Worm (Caenorhabditis elegans) whole organism, young adult: ENCODE measurements around the gene R166.3.

Experiments used
- B0261.1 ChIP-seq: sonication (generic microtip); optimal IDR thresholded peaks from 2 replicates; lab custom pipeline; 2016; ENCODE audit warnings: mild to moderate bottlenecking, missing genetic modification characterization, moderate library complexity, missing compliant biosample characterization
- C06A6.2 ChIP-seq: fragments of 200-800 bp; sonication (Bioruptor generic); conservative IDR thresholded peaks from 2 replicates; pipeline ENCODE4 v1.3.6; 2022; ENCODE audit warnings: missing genetic modification characterization, missing compliant biosample characterization
- C17E4.6 ChIP-seq: fragments of 200-800 bp; sonication (Bioruptor generic); IDR thresholded peaks from 2 replicates; pipeline ENCODE4 v1.3.6; 2022; ENCODE audit warnings: missing genetic modification reagents, missing genetic modification characterization, missing compliant biosample characterization
- F10E7.11 ChIP-seq: sonication (generic microtip); optimal IDR thresholded peaks from 2 replicates; lab custom pipeline; 2017; ENCODE audit warnings: mild to moderate bottlenecking, missing genetic modification characterization, moderate library complexity, missing compliant biosample characterization
- F22D6.2 ChIP-seq: sonication (generic microtip); optimal IDR thresholded peaks from 2 replicates; lab custom pipeline; 2016; ENCODE audit warnings: mild to moderate bottlenecking, missing genetic modification characterization, missing compliant biosample characterization
- F49E8.2 ChIP-seq: sonication (generic microtip); optimal IDR thresholded peaks from 3 replicates; lab custom pipeline; 2017; ENCODE audit warnings: missing genetic modification characterization, mild to moderate bottlenecking, missing compliant biosample characterization, antibody characterized with exemption, moderate library complexity; ENCODE audit not compliant: insufficient read depth
- K11D2.4 ChIP-seq: fragments of 200-800 bp; sonication (Bioruptor generic); IDR thresholded peaks from 2 replicates; pipeline ENCODE4 v1.3.6; 2022; ENCODE audit warnings: missing genetic modification reagents, missing genetic modification characterization, missing compliant biosample characterization
- T26A5.8 ChIP-seq: sonication (generic microtip); optimal IDR thresholded peaks from 2 replicates; lab custom pipeline; 2016; ENCODE audit warnings: missing genetic modification characterization, missing compliant biosample characterization
- Y53F4B.3 ChIP-seq: fragments of 200-800 bp; sonication (Bioruptor generic); IDR thresholded peaks from 2 replicates; pipeline ENCODE4 v1.3.6; 2022; ENCODE audit warnings: missing genetic modification reagents, missing genetic modification characterization, missing compliant biosample characterization
- Y67H2A.10 ChIP-seq: fragments of 200-800 bp; sonication (Bioruptor generic); conservative IDR thresholded peaks from 2 replicates; pipeline ENCODE4 v1.3.6; 2022; ENCODE audit warnings: missing genetic modification reagents, missing genetic modification characterization, missing compliant biosample characterization
- Y95B8A.8 ChIP-seq: fragments of 200-800 bp; sonication (Bioruptor generic); IDR thresholded peaks from 2 replicates; pipeline ENCODE4 v1.3.6; 2022; ENCODE audit warnings: missing genetic modification reagents, missing genetic modification characterization, missing compliant biosample characterization
- ama-1 ChIP-seq, 3 experiments: fragments of 150-350 bp in 1 of 3; sonication (generic microtip) in 2 of 3; optimal IDR thresholded peaks; 2 replicates each; lab custom pipeline; 2014 to 2018; ENCODE audit warnings: missing biosample characterization in 2 of 3, missing genetic modification characterization in 2 of 3, missing genetic modification reagents in 2 of 3
- aptf-3 ChIP-seq: fragments of 200-800 bp; sonication (Bioruptor generic); IDR thresholded peaks from 2 replicates; pipeline ENCODE4 v1.3.6; 2022; ENCODE audit warnings: missing genetic modification characterization, missing compliant biosample characterization
- attf-3 ChIP-seq: fragments of 200-800 bp; sonication (Bioruptor generic); conservative IDR thresholded peaks from 2 replicates; pipeline ENCODE4 v1.3.6; 2022; ENCODE audit warnings: missing genetic modification reagents, missing genetic modification characterization, missing compliant biosample characterization
- attf-5 ChIP-seq: fragments of 200-800 bp; sonication (Bioruptor generic); optimal IDR thresholded peaks from 2 replicates; lab custom pipeline; 2018; ENCODE audit warnings: mild to moderate bottlenecking, missing genetic modification characterization, missing compliant biosample characterization
- bed-1 ChIP-seq: fragments of 200-800 bp; sonication (Bioruptor generic); IDR thresholded peaks from 2 replicates; pipeline ENCODE4 v1.3.6; 2022; ENCODE audit warnings: missing genetic modification reagents, missing genetic modification characterization, missing compliant biosample characterization
- cebp-1 ChIP-seq, 2 experiments: fragments of 200-800 bp in 1 of 2; sonication (Bioruptor generic) in 1 of 2; sonication (generic microtip) in 1 of 2; IDR thresholded peaks in 1 of 2; optimal IDR thresholded peaks in 1 of 2; 2 replicates each; pipeline versions ENCODE4 v1.3.6 to Lab custom; 2017 to 2022; ENCODE audit warnings: missing compliant biosample characterization in 2 of 2, missing genetic modification characterization in 2 of 2, mild to moderate bottlenecking in 1 of 2, missing genetic modification reagents in 1 of 2, moderate library complexity in 1 of 2
- ceh-27 ChIP-seq: fragments of 200-800 bp; sonication (Bioruptor generic); optimal IDR thresholded peaks from 2 replicates; lab custom pipeline; 2018; ENCODE audit warnings: mild to moderate bottlenecking, missing genetic modification characterization, moderate library complexity, missing compliant biosample characterization
- ceh-79 ChIP-seq: sonication (generic microtip); optimal IDR thresholded peaks from 2 replicates; lab custom pipeline; 2017; ENCODE audit warnings: mild to moderate bottlenecking, missing genetic modification characterization, missing compliant biosample characterization
- dox-1 ChIP-seq: fragments of 200-800 bp; sonication (Bioruptor generic); IDR thresholded peaks from 2 replicates; pipeline ENCODE4 v1.3.6; 2022; ENCODE audit warnings: missing genetic modification reagents, missing genetic modification characterization, missing compliant biosample characterization
- dpl-1 ChIP-seq: fragments of 150-350 bp; optimal IDR thresholded peaks from 2 replicates; lab custom pipeline; 2014; ENCODE audit warnings: missing biosample characterization, missing genetic modification reagents, missing genetic modification characterization
- egl-18 ChIP-seq: fragments of 200-800 bp; sonication (Bioruptor generic); IDR thresholded peaks from 2 replicates; pipeline ENCODE4 v1.3.6; 2022; ENCODE audit warnings: missing genetic modification reagents, missing genetic modification characterization, missing compliant biosample characterization
- egl-44 ChIP-seq: fragments of 200-800 bp; sonication (Bioruptor generic); IDR thresholded peaks from 2 replicates; pipeline ENCODE4 v1.3.6; 2022; ENCODE audit warnings: missing genetic modification reagents, missing genetic modification characterization, missing compliant biosample characterization
- ets-4 ChIP-seq: fragments of 200-800 bp; sonication (Bioruptor generic); optimal IDR thresholded peaks from 2 replicates; lab custom pipeline; 2018; ENCODE audit warnings: mild to moderate bottlenecking, missing genetic modification characterization, missing compliant biosample characterization
- fkh-3 ChIP-seq: sonication (generic microtip); optimal IDR thresholded peaks from 2 replicates; lab custom pipeline; 2016; ENCODE audit warnings: mild to moderate bottlenecking, missing genetic modification characterization, missing compliant biosample characterization
- hlh-12 ChIP-seq: sonication (generic microtip); optimal IDR thresholded peaks from 2 replicates; lab custom pipeline; 2016; ENCODE audit warnings: missing genetic modification characterization, missing compliant biosample characterization
- hmg-1.2 ChIP-seq: fragments of 200-800 bp; sonication (Bioruptor generic); IDR thresholded peaks from 2 replicates; pipeline ENCODE4 v1.3.6; 2022; ENCODE audit warnings: missing genetic modification reagents, missing genetic modification characterization, missing compliant biosample characterization
- hmg-20 ChIP-seq: fragments of 200-800 bp; sonication (Bioruptor generic); IDR thresholded peaks from 2 replicates; pipeline ENCODE4 v1.3.6; 2022; ENCODE audit warnings: missing genetic modification reagents, missing genetic modification characterization, missing compliant biosample characterization
- let-526 ChIP-seq: fragments of 200-800 bp; sonication (Bioruptor generic); IDR thresholded peaks from 2 replicates; pipeline ENCODE4 v1.3.6; 2022; ENCODE audit warnings: missing genetic modification reagents, missing genetic modification characterization, missing compliant biosample characterization
- lin-26 ChIP-seq: fragments of 200-800 bp; sonication (Bioruptor generic); IDR thresholded peaks from 2 replicates; pipeline ENCODE4 v1.3.6; 2022; ENCODE audit warnings: missing genetic modification reagents, missing genetic modification characterization, missing compliant biosample characterization
- lsl-1 ChIP-seq: fragments of 200-800 bp; sonication (Bioruptor generic); optimal IDR thresholded peaks from 2 replicates; lab custom pipeline; 2018; ENCODE audit warnings: mild to moderate bottlenecking, missing genetic modification characterization, moderate library complexity, missing compliant biosample characterization
- madf-10 ChIP-seq: sonication (generic microtip); optimal IDR thresholded peaks from 2 replicates; lab custom pipeline; 2016; ENCODE audit warnings: mild to moderate bottlenecking, missing genetic modification characterization, missing compliant biosample characterization
- mcd-1 ChIP-seq: fragments of 200-800 bp; sonication (Bioruptor generic); IDR thresholded peaks from 2 replicates; pipeline ENCODE4 v1.3.6; 2022; ENCODE audit warnings: missing genetic modification reagents, missing genetic modification characterization, missing compliant biosample characterization
- nfya-2 ChIP-seq: fragments of 200-800 bp; sonication (Bioruptor generic); IDR thresholded peaks from 2 replicates; pipeline ENCODE4 v1.3.6; 2022; ENCODE audit warnings: missing genetic modification reagents, missing genetic modification characterization, missing compliant biosample characterization
- repo-1 ChIP-seq: sonication (generic microtip); optimal IDR thresholded peaks from 2 replicates; lab custom pipeline; 2017; ENCODE audit warnings: mild to moderate bottlenecking, missing genetic modification characterization, missing compliant biosample characterization
- sdz-38 ChIP-seq: sonication (generic microtip); optimal IDR thresholded peaks from 2 replicates; lab custom pipeline; 2016; ENCODE audit warnings: missing genotype, missing genetic modification characterization, missing compliant biosample characterization
- sea-2 ChIP-seq: fragments of 200-800 bp; sonication (Bioruptor generic); IDR thresholded peaks from 2 replicates; pipeline ENCODE4 v1.3.6; 2022; ENCODE audit warnings: missing genetic modification characterization, missing compliant biosample characterization
- snpc-1.3 ChIP-seq: sonication (generic microtip); optimal IDR thresholded peaks from 2 replicates; lab custom pipeline; 2017; ENCODE audit warnings: missing genetic modification characterization, mild to moderate bottlenecking, missing compliant biosample characterization, antibody characterized with exemption, moderate library complexity, missing genotype, missing genetic modification reagents; ENCODE audit not compliant: insufficient read depth
- snpc-3.4 ChIP-seq: sonication (generic microtip); optimal IDR thresholded peaks from 2 replicates; lab custom pipeline; 2017; ENCODE audit warnings: missing genetic modification characterization, mild to moderate bottlenecking, missing compliant biosample characterization, antibody characterized with exemption, moderate library complexity, missing genotype, missing genetic modification reagents
- sptf-2 ChIP-seq: fragments of 200-800 bp; sonication (Bioruptor generic); optimal IDR thresholded peaks from 2 replicates; lab custom pipeline; 2018; ENCODE audit warnings: mild to moderate bottlenecking, missing genetic modification characterization, missing compliant biosample characterization
- tbx-9 ChIP-seq: sonication (generic microtip); optimal IDR thresholded peaks from 2 replicates; lab custom pipeline; 2016; ENCODE audit warnings: borderline replicate concordance, missing genetic modification characterization, inconsistent platforms, missing compliant biosample characterization
- tlf-1 ChIP-seq: fragments of 200-800 bp; sonication (Bioruptor generic); optimal IDR thresholded peaks from 2 replicates; lab custom pipeline; 2018; ENCODE audit warnings: mild to moderate bottlenecking, missing genetic modification characterization, missing compliant biosample characterization
- unc-130 ChIP-seq: sonication (generic microtip); optimal IDR thresholded peaks from 2 replicates; lab custom pipeline; 2016; ENCODE audit warnings: missing genetic modification reagents, missing genetic modification characterization, missing compliant biosample characterization
- xnd-1 ChIP-seq: sonication (generic microtip); optimal IDR thresholded peaks from 2 replicates; lab custom pipeline; 2016; ENCODE audit warnings: missing genotype, missing genetic modification reagents, missing genetic modification characterization, missing compliant biosample characterization
- ztf-18 ChIP-seq: sonication (generic microtip); optimal IDR thresholded peaks from 2 replicates; lab custom pipeline; 2016; ENCODE audit warnings: missing genotype, mild to moderate bottlenecking, missing genetic modification characterization, missing compliant biosample characterization
- ztf-25 ChIP-seq: fragments of 200-800 bp; sonication (Bioruptor generic); IDR thresholded peaks from 2 replicates; pipeline ENCODE4 v1.3.6; 2022; ENCODE audit warnings: missing genetic modification reagents, missing genetic modification characterization, missing compliant biosample characterization
- ztf-28 ChIP-seq: fragments of 200-800 bp; sonication (Bioruptor generic); IDR thresholded peaks from 2 replicates; pipeline ENCODE4 v1.3.6; 2022; ENCODE audit warnings: missing genetic modification reagents, missing genetic modification characterization, missing compliant biosample characterization

Gene R166.3

DNA sequence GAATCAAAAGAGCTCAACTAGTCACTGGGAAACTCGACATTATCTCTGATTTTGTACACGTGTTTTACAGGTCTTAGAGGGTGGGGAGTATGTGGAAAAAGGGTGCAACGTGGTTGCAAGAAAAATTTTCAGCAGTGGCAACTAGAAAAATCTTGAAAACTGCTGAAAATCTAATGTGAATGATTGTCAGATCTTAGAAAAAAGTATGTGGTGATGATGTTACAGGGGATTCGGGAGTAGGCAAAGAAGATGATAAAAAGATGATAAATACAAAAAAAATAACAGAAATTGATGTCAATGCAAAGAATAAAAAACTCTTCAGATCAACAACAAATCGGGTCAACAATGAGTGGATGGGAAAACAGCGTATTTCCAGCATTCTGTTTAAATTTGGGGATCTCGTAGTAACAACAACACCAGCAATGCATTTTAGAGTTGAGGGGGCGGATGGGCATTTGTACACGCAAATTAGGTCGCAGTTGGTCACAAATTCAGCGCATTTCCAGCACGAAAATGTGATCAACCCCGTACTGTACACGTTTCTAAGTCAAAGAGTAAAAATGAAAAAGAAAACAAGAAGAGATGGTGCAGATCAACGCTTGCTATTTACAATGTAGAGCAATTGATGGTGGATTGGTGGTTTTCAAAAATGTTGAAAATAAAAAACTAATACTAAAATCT lies 4.5 kb upstream of the R166.3 start (continued):
- TF ChIP-seq sptf-2 (GFP tag; lab: Kevin White, UChicago) (no peak), lin-26 (no peak; the same call in none of the 2 replicates), Y67H2A.10 (GFP tag; lab: Robert Waterston, UW) (no peak), aptf-3 (GFP tag; lab: Robert Waterston, UW) (0 out of 2 replicates have a peak, but pooled peaks have one; percentile 4), egl-18 (GFP tag; lab: Robert Waterston, UW) (no peak), bed-1 (GFP tag; lab: Robert Waterston, UW) (peak; percentile 14; the same call in 1 of the 2 replicates), snpc-3.4 (tag; lab: Kevin White, UChicago) (no peak), dpl-1 (GFP tag; lab: Kevin White, UChicago) (no peak), hmg-20 (GFP tag; lab: Robert Waterston, UW) (no peak), Y53F4B.3 (GFP tag; lab: Robert Waterston, UW) (no peak), ets-4 (GFP tag; lab: Kevin White, UChicago) (peak; percentile 53), F22D6.2 (no peak), T26A5.8 (tag; lab: Kevin White, UChicago) (no peak), unc-130 (no peak), egl-44 (GFP tag; lab: Robert Waterston, UW) (peak; percentile 40; the same call in 1 of the 2 replicates), fkh-3 (tag; lab: Kevin White, UChicago) (no peak), tbx-9 (tag; lab: Kevin White, UChicago) (no peak), hmg-1.2 (GFP tag; lab: Robert Waterston, UW) (peak; percentile 40), mcd-1 (no peak), ama-1 (optimal IDR thresholded peaks at IDR 0.05; lab: Kevin White, UChicago) (peak; percentile 44), ama-1 (GFP tag; optimal IDR thresholded peaks at IDR 0.05; lab: Kevin White, UChicago) (no peak), K11D2.4 (no peak), cebp-1 (GFP tag; IDR thresholded peaks at IDR 0.05; lab: Robert Waterston, UW) (peak; percentile 65), cebp-1 (tag; optimal IDR thresholded peaks at IDR 0.05; lab: Kevin White, UChicago) (peak; percentile 49), snpc-1.3 (tag; lab: Kevin White, UChicago) (peak; percentile 25), F10E7.11 (tag; lab: Kevin White, UChicago) (no peak), lsl-1 (peak; percentile 18), repo-1 (tag; lab: Kevin White, UChicago) (peak; percentile 76), tlf-1 (GFP tag; lab: Kevin White, UChicago) (no peak), attf-5 (GFP tag; lab: Kevin White, UChicago) (peak; percentile 31), xnd-1 (tag; lab: Kevin White, UChicago) (no peak), C06A6.2 (no peak), let-526 (GFP tag; lab: Robert Waterston, UW) (no peak), ztf-25 (GFP tag; lab: Robert Waterston, UW) (peak; percentile 27; the same call in 1 of the 2 replicates), Y95B8A.8 (peak; percentile 70), attf-3 (GFP tag; lab: Robert Waterston, UW) (peak; percentile 39; the same call in 1 of the 2 replicates), ceh-27 (no peak), ztf-18 (tag; lab: Kevin White, UChicago) (no peak), hlh-12 (no peak), sdz-38 (tag; lab: Kevin White, UChicago) (no peak), dox-1 (GFP tag; lab: Robert Waterston, UW) (peak; percentile 38; the same call in 1 of the 2 replicates), ceh-79 (tag; lab: Kevin White, UChicago) (no peak), nfya-2 (GFP tag; lab: Robert Waterston, UW) (no peak), B0261.1 (no peak), sea-2 (GFP tag; lab: Robert Waterston, UW) (peak; percentile 54; the same call in 1 of the 2 replicates), C17E4.6 (GFP tag; lab: Robert Waterston, UW) (no peak), F49E8.2 (no peak), ztf-28 (GFP tag; lab: Robert Waterston, UW) (peak; percentile 40; the same call in 1 of the 2 replicates), madf-10 (tag; lab: Kevin White, UChicago) (no peak)
